Worm (Caenorhabditis elegans) whole organism, L3 larva: ENCODE results near the gene glb-27.
A peak's percentile ranks its signal among the peaks of the same experiment; 100 is the strongest.

Source experiments
- R02D3.7 ChIP-seq: fragments of 150-350 bp; optimal IDR thresholded peaks from 2 replicates; lab custom pipeline; 2014; ENCODE audit warnings: missing biosample characterization, missing genetic modification characterization
- aly-2 ChIP-seq: fragments of 150-350 bp; optimal IDR thresholded peaks from 2 replicates; lab custom pipeline; 2014; ENCODE audit warnings: missing biosample characterization, missing genetic modification characterization
- ama-1 ChIP-seq: fragments of 150-350 bp; optimal IDR thresholded peaks from 2 replicates; lab custom pipeline; 2018
- ceh-16 ChIP-seq: sonication (generic microtip); optimal IDR thresholded peaks from 2 replicates; lab custom pipeline; 2017; ENCODE audit warnings: missing biosample characterization, missing genetic modification characterization
- ceh-28 ChIP-seq: fragments of 150-350 bp; optimal IDR thresholded peaks from 2 replicates; lab custom pipeline; 2014; ENCODE audit warnings: missing biosample characterization, missing genetic modification reagents, missing genetic modification characterization
- ceh-9 ChIP-seq: sonication (generic microtip); optimal IDR thresholded peaks from 2 replicates; lab custom pipeline; 2018; ENCODE audit warnings: missing biosample characterization, missing genetic modification characterization
- egl-5 ChIP-seq: fragments of 150-350 bp; optimal IDR thresholded peaks from 2 replicates; lab custom pipeline; 2017; ENCODE audit warnings: missing biosample characterization, missing genetic modification reagents, missing genetic modification characterization, inconsistent platforms
- elt-1 ChIP-seq: fragments of 150-350 bp; optimal IDR thresholded peaks from 2 replicates; lab custom pipeline; 2014; ENCODE audit warnings: missing biosample characterization, missing genetic modification characterization
- elt-2 ChIP-seq: sonication (generic microtip); optimal IDR thresholded peaks from 2 replicates; lab custom pipeline; 2016; ENCODE audit warnings: missing genetic modification reagents, mild to moderate bottlenecking, missing genetic modification characterization, missing compliant biosample characterization
- eor-1 ChIP-seq, 2 experiments: fragments of 150-350 bp; optimal IDR thresholded peaks; 2 replicates each; lab custom pipeline; 2014 to 2018; ENCODE audit warnings: missing biosample characterization in 2 of 2, missing genetic modification characterization in 2 of 2
- fkh-10 ChIP-seq: sonication (generic microtip); optimal IDR thresholded peaks from 2 replicates; lab custom pipeline; 2017; ENCODE audit warnings: missing biosample characterization, missing genetic modification reagents, missing genetic modification characterization
- fkh-2 ChIP-seq: fragments of 150-350 bp; optimal IDR thresholded peaks from 2 replicates; lab custom pipeline; 2014; ENCODE audit warnings: missing biosample characterization, missing genetic modification reagents, missing genetic modification characterization
- jun-1 ChIP-seq: fragments of 150-350 bp; optimal IDR thresholded peaks from 2 replicates; lab custom pipeline; 2014; ENCODE audit warnings: missing biosample characterization, missing genetic modification reagents, missing genetic modification characterization
- lin-39 ChIP-seq: fragments of 150-350 bp; optimal IDR thresholded peaks from 2 replicates; lab custom pipeline; 2018; ENCODE audit warnings: missing biosample characterization, missing genetic modification reagents, missing genetic modification characterization
- lsy-12 ChIP-seq: sonication (generic microtip); optimal IDR thresholded peaks from 2 replicates; lab custom pipeline; 2016; ENCODE audit warnings: mild to moderate bottlenecking, missing genetic modification characterization, missing compliant biosample characterization
- mdl-1 ChIP-seq: fragments of 150-350 bp; optimal IDR thresholded peaks from 2 replicates; lab custom pipeline; 2014; ENCODE audit warnings: missing biosample characterization, missing genetic modification characterization
- mml-1 ChIP-seq: fragments of 150-350 bp; sonication (generic microtip); optimal IDR thresholded peaks from 3 replicates; lab custom pipeline; 2014; ENCODE audit warnings: missing biosample characterization, missing genetic modification characterization
- nfya-1 ChIP-seq: sonication (generic microtip); optimal IDR thresholded peaks from 2 replicates; lab custom pipeline; 2017; ENCODE audit warnings: missing genetic modification characterization, mild to moderate bottlenecking, missing compliant biosample characterization, antibody characterized with exemption, moderate library complexity; ENCODE audit not compliant: insufficient read depth
- nhr-11 ChIP-seq: fragments of 150-350 bp; optimal IDR thresholded peaks from 2 replicates; lab custom pipeline; 2014; ENCODE audit warnings: missing biosample characterization, missing genetic modification characterization
- nhr-12 ChIP-seq: fragments of 150-350 bp; optimal IDR thresholded peaks from 2 replicates; lab custom pipeline; 2014; ENCODE audit warnings: missing biosample characterization, missing genetic modification characterization
- nhr-23 ChIP-seq: fragments of 150-350 bp; optimal IDR thresholded peaks from 2 replicates; lab custom pipeline; 2014; ENCODE audit warnings: missing biosample characterization, missing genetic modification reagents, missing genetic modification characterization
- nhr-237 ChIP-seq: fragments of 150-350 bp; optimal IDR thresholded peaks from 2 replicates; lab custom pipeline; 2014; ENCODE audit warnings: missing biosample characterization, missing genetic modification characterization
- nhr-25 ChIP-seq: sonication (generic microtip); optimal IDR thresholded peaks from 2 replicates; lab custom pipeline; 2017; ENCODE audit warnings: missing biosample characterization, missing genetic modification characterization
- nhr-43 ChIP-seq: sonication (generic microtip); optimal IDR thresholded peaks from 2 replicates; lab custom pipeline; 2016; ENCODE audit warnings: mild to moderate bottlenecking, missing genetic modification characterization, missing compliant biosample characterization; ENCODE audit not compliant: poor library complexity, severe bottlenecking
- nhr-67 ChIP-seq: fragments of 150-350 bp; optimal IDR thresholded peaks from 2 replicates; lab custom pipeline; 2014; ENCODE audit warnings: missing biosample characterization, missing genetic modification characterization
- nhr-76 ChIP-seq: fragments of 150-350 bp; sonication (generic microtip); optimal IDR thresholded peaks from 5 replicates; lab custom pipeline; 2014; ENCODE audit warnings: missing biosample characterization, missing genetic modification characterization
- nhr-77 ChIP-seq: fragments of 150-350 bp; optimal IDR thresholded peaks from 2 replicates; lab custom pipeline; 2014; ENCODE audit warnings: missing biosample characterization, missing genetic modification characterization
- pha-4 ChIP-seq: fragments of 150-350 bp; optimal IDR thresholded peaks from 2 replicates; lab custom pipeline; 2014; ENCODE audit warnings: missing biosample characterization, missing genetic modification reagents, missing genetic modification characterization
- skn-1 ChIP-seq: fragments of 150-350 bp; optimal IDR thresholded peaks from 2 replicates; lab custom pipeline; 2014; ENCODE audit warnings: missing biosample characterization, missing genetic modification characterization
- snpc-4 ChIP-seq: fragments of 150-350 bp; optimal IDR thresholded peaks from 2 replicates; lab custom pipeline; 2014; ENCODE audit warnings: missing biosample characterization, missing genetic modification characterization
- tbx-2 ChIP-seq: sonication (generic microtip); optimal IDR thresholded peaks from 2 replicates; lab custom pipeline; 2016; ENCODE audit warnings: mild to moderate bottlenecking, missing genetic modification characterization, missing compliant biosample characterization
- unc-62 ChIP-seq: fragments of 150-350 bp; sonication (generic microtip); optimal IDR thresholded peaks from 4 replicates; lab custom pipeline; 2014; ENCODE audit warnings: missing biosample characterization, missing genetic modification reagents, missing genetic modification characterization
- zag-1 ChIP-seq: fragments of 150-350 bp; optimal IDR thresholded peaks from 2 replicates; lab custom pipeline; 2014; ENCODE audit warnings: missing biosample characterization, missing genetic modification characterization
- ztf-4 ChIP-seq: fragments of 150-350 bp; optimal IDR thresholded peaks from 2 replicates; lab custom pipeline; 2014; ENCODE audit warnings: missing biosample characterization, missing genetic modification characterization

Gene glb-27

ce11 chrII:8590684-8591083 lies 34.6 kb upstream of the glb-27 start, which contains the start of gene aptf-4:
TSS of gene aptf-4 (plus strand) at chrII:8590984.
- TF ChIP-seq nhr-77 (no peak), nhr-43 (no peak), nhr-25 (tag; lab: Kevin White, UChicago) (no peak), R02D3.7 (no peak), fkh-2 (tag; lab: Kevin White, UChicago) (no peak), ceh-16 (tag; lab: Kevin White, UChicago) (no peak), nhr-12 (no peak), snpc-4 (tag; lab: Kevin White, UChicago) (no peak), ztf-4 (tag; lab: Kevin White, UChicago) (no peak), eor-1 (tag; optimal IDR thresholded peaks at IDR 0.05; lab: Kevin White, UChicago) (no peak), pha-4 (tag; lab: Kevin White, UChicago) (no peak), egl-5 (no peak), nhr-11 (tag; lab: Kevin White, UChicago) (no peak), elt-2 (tag; lab: Kevin White, UChicago) (no peak), skn-1 (no peak), mdl-1 (tag; lab: Kevin White, UChicago) (no peak)

- no peak for TF ChIP-seq ama-1 (lab: Kevin White, UChicago)
- no peak for TF ChIP-seq tbx-2 (tag; lab: Kevin White, UChicago)
- no peak for TF ChIP-seq nhr-67
- TF ChIP-seq fkh-10: peak; percentile 47
- no peak for TF ChIP-seq unc-62 (GFP tag; lab: Kevin White, UChicago)
- no peak for TF ChIP-seq ceh-9 (tag; lab: Kevin White, UChicago)
- TF ChIP-seq jun-1 (tag; lab: Kevin White, UChicago): no peak
- TF ChIP-seq nfya-1 (tag; lab: Kevin White, UChicago): peak; percentile 30
- TF ChIP-seq zag-1: no peak
- TF ChIP-seq ceh-28 (tag; lab: Kevin White, UChicago): no peak
- TF ChIP-seq, all 47 proteins: peak for 2
Observed at ce11 chrII:8589227-8589626, 33.2 kb upstream of the glb-27 start.

- TF ChIP-seq nhr-23 (tag; lab: Kevin White, UChicago) (no peak), nhr-237 (tag; lab: Kevin White, UChicago) (no peak), ztf-4 (tag; lab: Kevin White, UChicago) (no peak), mml-1 (tag; lab: Kevin White, UChicago) (no peak), ama-1 (lab: Kevin White, UChicago) (no peak)
Observed at ce11 chrII:8588442-8588841, 32.4 kb upstream of the glb-27 start.

ce11 chrII:8587660-8588230 lies 31.7 kb upstream of the glb-27 start:
- TF ChIP-seq nhr-43: no peak
- TF ChIP-seq lsy-12 (tag; lab: Kevin White, UChicago): no peak
- no peak for TF ChIP-seq eor-1 (tag; optimal IDR thresholded peaks at IDR 0.05; lab: Kevin White, UChicago)
- peak; percentile 64 for TF ChIP-seq elt-1 (tag; lab: Kevin White, UChicago)
- no peak for TF ChIP-seq aly-2
- peak; percentile 14 for TF ChIP-seq nfya-1 (tag; lab: Kevin White, UChicago)
- no peak for TF ChIP-seq nhr-76 (tag; lab: Kevin White, UChicago)
- peak; percentile 18 for TF ChIP-seq lin-39 (tag; lab: Kevin White, UChicago)

- TF ChIP-seq pha-4 (tag; lab: Kevin White, UChicago) (no peak), nhr-25 (tag; lab: Kevin White, UChicago) (peak; percentile 56), fkh-2 (tag; lab: Kevin White, UChicago) (no peak)
Observed at ce11 chrII:8585921-8586320, 29.9 kb upstream of the glb-27 start.
